Worm (Caenorhabditis elegans) whole organism, late embryonic: ENCODE data around the gene F23D12.4.

ENCODE experiments used
- ama-1 ChIP-seq: fragments of 150-350 bp; optimal IDR thresholded peaks from 2 replicates; lab custom pipeline; 2014
- lin-11 ChIP-seq: fragments of 200-800 bp; sonication (Bioruptor generic); optimal IDR thresholded peaks from 2 replicates; lab custom pipeline; 2018; ENCODE audit warnings: mild to moderate bottlenecking, missing genetic modification characterization, missing compliant biosample characterization
- tbx-2 ChIP-seq: sonication (generic microtip); optimal IDR thresholded peaks from 2 replicates; lab custom pipeline; 2016; ENCODE audit warnings: missing genetic modification characterization, missing compliant biosample characterization
- ttx-3 ChIP-seq: sonication (generic microtip); optimal IDR thresholded peaks from 2 replicates; lab custom pipeline; 2016; ENCODE audit warnings: missing genetic modification reagents, missing genetic modification characterization, missing compliant biosample characterization
- unc-42 ChIP-seq: sonication (generic microtip); optimal IDR thresholded peaks from 2 replicates; lab custom pipeline; 2016; ENCODE audit warnings: missing genotype, missing genetic modification characterization, missing compliant biosample characterization
- unc-86 ChIP-seq: sonication (generic microtip); optimal IDR thresholded peaks from 2 replicates; lab custom pipeline; 2016; ENCODE audit warnings: missing genetic modification characterization, missing compliant biosample characterization

ce11 chrX:14470687-14471086 lies 25.9 kb downstream of the F23D12.4 start, which contains the start of gene M163.10:
- TF ChIP-seq lin-11 (tag; lab: Kevin White, UChicago) (no peak), ama-1 (lab: Kevin White, UChicago) (no peak), ttx-3 (no peak), tbx-2 (tag; lab: Kevin White, UChicago) (no peak), unc-86 (tag; lab: Kevin White, UChicago) (no peak), unc-42 (no peak)
